Fruit fly (Drosophila melanogaster) whole organism, prepupa: ENCODE results near the gene CheB38a.

Source experiments
- Blimp-1 ChIP-seq: fragments of 200-800 bp; sonication (Bioruptor generic); optimal IDR thresholded peaks from 3 replicates; lab custom pipeline; 2017; ENCODE audit warnings: missing biosample characterization, missing genetic modification characterization, mild to moderate bottlenecking, moderate library complexity, missing genetic modification reagents
- CG10631 ChIP-seq: fragments of 200-800 bp; sonication (Bioruptor generic); optimal IDR thresholded peaks from 2 replicates; lab custom pipeline; 2016; ENCODE audit warnings: missing biosample characterization, missing genetic modification characterization
- CG11294 ChIP-seq: fragments of 200-800 bp; sonication (Bioruptor generic); IDR thresholded peaks from 2 replicates; pipeline ENCODE4 v1.3.6; 2022; ENCODE audit warnings: missing biosample characterization, missing genetic modification characterization
- CG11762 ChIP-seq: fragments of 200-800 bp; sonication (Bioruptor generic); optimal IDR thresholded peaks from 3 replicates; lab custom pipeline; 2016; ENCODE audit warnings: missing biosample characterization, missing genetic modification characterization; ENCODE audit not compliant: insufficient read depth
- CG11902 ChIP-seq: fragments of 200-800 bp; sonication (Bioruptor generic); optimal IDR thresholded peaks from 3 replicates; lab custom pipeline; 2016; ENCODE audit warnings: missing biosample characterization, missing genetic modification characterization
- CG15336 ChIP-seq: fragments of 200-800 bp; sonication (Bioruptor generic); IDR thresholded peaks from 2 replicates; pipeline ENCODE4 v1.3.6; 2022; ENCODE audit warnings: missing biosample characterization, missing genetic modification characterization
- CG1621 ChIP-seq: fragments of 200-800 bp; sonication (Bioruptor generic); optimal IDR thresholded peaks from 3 replicates; lab custom pipeline; 2018; ENCODE audit warnings: missing biosample characterization, mild to moderate bottlenecking, missing genetic modification characterization
- CG16779 ChIP-seq: fragments of 200-800 bp; sonication (Bioruptor generic); optimal IDR thresholded peaks from 3 replicates; lab custom pipeline; 2017; ENCODE audit warnings: missing biosample characterization, mild to moderate bottlenecking, missing genetic modification characterization
- CG3032 ChIP-seq: fragments of 200-800 bp; optimal IDR thresholded peaks from 2 replicates; lab custom pipeline; 2019; ENCODE audit warnings: missing biosample characterization, mild to moderate bottlenecking, missing genetic modification characterization, moderate library complexity
- CG31627 ChIP-seq: fragments of 200-800 bp; sonication (Bioruptor generic); optimal IDR thresholded peaks from 3 replicates; lab custom pipeline; 2016; ENCODE audit warnings: missing biosample characterization, missing genetic modification characterization
- CG3919 ChIP-seq: fragments of 200-800 bp; sonication (Bioruptor generic); optimal IDR thresholded peaks from 3 replicates; lab custom pipeline; 2016; ENCODE audit warnings: missing biosample characterization, missing genetic modification characterization
- CG6163 ChIP-seq: fragments of 200-800 bp; sonication (Bioruptor generic); IDR thresholded peaks from 3 replicates; pipeline ENCODE4 v1.3.6; 2022; ENCODE audit warnings: missing biosample characterization, missing genetic modification characterization
- CG6276 ChIP-seq: fragments of 200-800 bp; sonication (Bioruptor generic); optimal IDR thresholded peaks from 2 replicates; lab custom pipeline; 2017; ENCODE audit warnings: missing biosample characterization, mild to moderate bottlenecking, missing genetic modification characterization
- CG6792 ChIP-seq: fragments of 200-800 bp; sonication (Bioruptor generic); optimal IDR thresholded peaks from 3 replicates; lab custom pipeline; 2016; ENCODE audit warnings: missing biosample characterization, missing genetic modification characterization
- CG6808 ChIP-seq: fragments of 200-800 bp; sonication (Bioruptor generic); optimal IDR thresholded peaks from 3 replicates; lab custom pipeline; 2017; ENCODE audit warnings: missing biosample characterization, missing genetic modification characterization, mild to moderate bottlenecking, moderate library complexity, missing genetic modification reagents
- CG6854 ChIP-seq: fragments of 200-800 bp; sonication (Bioruptor generic); optimal IDR thresholded peaks from 2 replicates; lab custom pipeline; 2017; ENCODE audit warnings: missing biosample characterization, mild to moderate bottlenecking, missing genetic modification characterization
- CG8119 ChIP-seq: fragments of 200-800 bp; sonication (Bioruptor generic); IDR thresholded peaks from 3 replicates; pipeline ENCODE4 v1.3.6; 2022; ENCODE audit warnings: missing biosample characterization, missing genetic modification characterization
- CG8319 ChIP-seq: fragments of 200-800 bp; sonication (Bioruptor generic); optimal IDR thresholded peaks from 3 replicates; lab custom pipeline; 2016; ENCODE audit warnings: missing biosample characterization, missing genetic modification characterization
- CG9139 ChIP-seq: fragments of 200-800 bp; sonication (Bioruptor generic); optimal IDR thresholded peaks from 3 replicates; lab custom pipeline; 2017; ENCODE audit warnings: missing biosample characterization, mild to moderate bottlenecking, missing genetic modification characterization
- Eip75B ChIP-seq: fragments of 200-800 bp; sonication (Bioruptor generic); optimal IDR thresholded peaks from 3 replicates; lab custom pipeline; 2016; ENCODE audit warnings: missing biosample characterization, missing genetic modification characterization
- Eip93F ChIP-seq: fragments of 200-800 bp; sonication (Bioruptor generic); optimal IDR thresholded peaks from 2 replicates; lab custom pipeline; 2016; ENCODE audit warnings: missing biosample characterization, mild to moderate bottlenecking, missing genetic modification characterization
- Ets21C ChIP-seq: fragments of 200-800 bp; sonication (Bioruptor generic); optimal IDR thresholded peaks from 3 replicates; lab custom pipeline; 2016; ENCODE audit warnings: missing biosample characterization, missing genetic modification characterization
- Ets96B ChIP-seq: fragments of 200-800 bp; optimal IDR thresholded peaks from 2 replicates; lab custom pipeline; 2019; ENCODE audit warnings: missing biosample characterization, mild to moderate bottlenecking, missing genetic modification characterization, moderate library complexity
- Hr39 ChIP-seq: fragments of 200-800 bp; sonication (Bioruptor generic); optimal IDR thresholded peaks from 2 replicates; lab custom pipeline; 2016; ENCODE audit warnings: missing biosample characterization, missing genetic modification characterization
- Lpt ChIP-seq: fragments of 200-800 bp; sonication (Bioruptor generic); optimal IDR thresholded peaks from 3 replicates; lab custom pipeline; 2016; ENCODE audit warnings: missing biosample characterization, missing genetic modification characterization
- Met ChIP-seq: fragments of 200-800 bp; sonication (Bioruptor generic); optimal IDR thresholded peaks from 3 replicates; lab custom pipeline; 2016; ENCODE audit warnings: missing biosample characterization, missing genetic modification characterization
- OdsH ChIP-seq: fragments of 200-800 bp; sonication (Bioruptor generic); optimal IDR thresholded peaks from 3 replicates; lab custom pipeline; 2016; ENCODE audit warnings: missing biosample characterization, missing genetic modification characterization
- Smox ChIP-seq: fragments of 200-800 bp; sonication (Bioruptor generic); optimal IDR thresholded peaks from 3 replicates; lab custom pipeline; 2016; ENCODE audit warnings: missing biosample characterization, missing genetic modification characterization
- Sox102F ChIP-seq: fragments of 200-800 bp; sonication (Bioruptor generic); optimal IDR thresholded peaks from 2 replicates; lab custom pipeline; 2016; ENCODE audit warnings: missing biosample characterization, mild to moderate bottlenecking, missing genetic modification characterization
- Sox14 ChIP-seq: fragments of 200-800 bp; sonication (Bioruptor generic); optimal IDR thresholded peaks from 3 replicates; lab custom pipeline; 2016; ENCODE audit warnings: missing biosample characterization, missing genetic modification characterization
- achi ChIP-seq: fragments of 200-800 bp; sonication (Bioruptor generic); optimal IDR thresholded peaks from 3 replicates; lab custom pipeline; 2016; ENCODE audit warnings: missing biosample characterization, missing genetic modification characterization
- acj6 ChIP-seq: fragments of 200-800 bp; sonication (Bioruptor generic); optimal IDR thresholded peaks from 3 replicates; lab custom pipeline; 2016; ENCODE audit warnings: missing biosample characterization, missing genetic modification characterization
- cyc ChIP-seq: fragments of 200-800 bp; sonication (Bioruptor generic); optimal IDR thresholded peaks from 3 replicates; lab custom pipeline; 2016; ENCODE audit warnings: missing biosample characterization, missing genetic modification characterization
- dac ChIP-seq: fragments of 200-800 bp; sonication (Bioruptor generic); optimal IDR thresholded peaks from 2 replicates; lab custom pipeline; 2017; ENCODE audit warnings: missing biosample characterization, mild to moderate bottlenecking, missing genetic modification characterization
- dsx ChIP-seq: fragments of 200-800 bp; optimal IDR thresholded peaks from 3 replicates; lab custom pipeline; 2019; ENCODE audit warnings: missing biosample characterization, mild to moderate bottlenecking, missing genetic modification characterization, moderate library complexity; ENCODE audit not compliant: poor library complexity, severe bottlenecking
- eg ChIP-seq: fragments of 200-800 bp; sonication (Bioruptor generic); IDR thresholded peaks from 3 replicates; pipeline ENCODE4 v1.3.6; 2022; ENCODE audit warnings: missing biosample characterization, missing genetic modification characterization
- esn ChIP-seq: fragments of 200-800 bp; sonication (Bioruptor generic); optimal IDR thresholded peaks from 2 replicates; lab custom pipeline; 2016; ENCODE audit warnings: missing biosample characterization, mild to moderate bottlenecking, missing genetic modification characterization, moderate library complexity
- fd59A ChIP-seq: fragments of 200-800 bp; sonication (Bioruptor generic); optimal IDR thresholded peaks from 2 replicates; lab custom pipeline; 2017; ENCODE audit warnings: missing biosample characterization, mild to moderate bottlenecking, missing genetic modification characterization, missing genetic modification reagents
- fd85E ChIP-seq: fragments of 200-800 bp; sonication (Bioruptor generic); optimal IDR thresholded peaks from 3 replicates; lab custom pipeline; 2016; ENCODE audit warnings: missing biosample characterization, missing genetic modification characterization
- net ChIP-seq: fragments of 200-800 bp; sonication (Bioruptor generic); optimal IDR thresholded peaks from 3 replicates; lab custom pipeline; 2016; ENCODE audit warnings: missing biosample characterization, missing genetic modification characterization
- pdm3 ChIP-seq: fragments of 200-800 bp; sonication (Bioruptor generic); optimal IDR thresholded peaks from 3 replicates; lab custom pipeline; 2016; ENCODE audit warnings: missing biosample characterization, missing genetic modification characterization
- salr ChIP-seq, 2 experiments: fragments of 200-800 bp; sonication (Bioruptor generic); optimal IDR thresholded peaks; 3 replicates each; lab custom pipeline; 2016 to 2018; ENCODE audit warnings: missing biosample characterization in 2 of 2, missing genetic modification characterization in 2 of 2, mild to moderate bottlenecking in 1 of 2
- spab ChIP-seq: fragments of 200-800 bp; sonication (Bioruptor generic); optimal IDR thresholded peaks from 2 replicates; lab custom pipeline; 2017; ENCODE audit warnings: missing biosample characterization, mild to moderate bottlenecking, missing genetic modification characterization, missing genetic modification reagents
- ss ChIP-seq, 2 experiments: fragments of 200-800 bp; sonication (Bioruptor generic); optimal IDR thresholded peaks; 2 replicates in 1 of 2; 3 replicates in 1 of 2; lab custom pipeline; 2017 to 2018; ENCODE audit warnings: mild to moderate bottlenecking in 2 of 2, missing biosample characterization in 2 of 2, missing genetic modification characterization in 2 of 2, moderate library complexity in 1 of 2
- svp ChIP-seq: fragments of 200-800 bp; sonication (Bioruptor generic); peaks from one replicate; lab custom pipeline; 2016; ENCODE audit warnings: missing biosample characterization, missing genetic modification characterization
- topi ChIP-seq: fragments of 200-800 bp; sonication (Bioruptor generic); optimal IDR thresholded peaks from 3 replicates; lab custom pipeline; 2016; ENCODE audit warnings: missing biosample characterization, missing genetic modification characterization
- vri ChIP-seq: fragments of 200-800 bp; sonication (Bioruptor generic); optimal IDR thresholded peaks from 3 replicates; lab custom pipeline; 2016; ENCODE audit warnings: missing biosample characterization, mild to moderate bottlenecking, missing genetic modification characterization

The CheB38a gene

dm6 chr2L:20795774-20796173, 22.6 kb downstream of the CheB38a start:
- TF ChIP-seq acj6 (no peak), CG11762 (GFP tag; lab: Kevin White, UChicago) (no peak)

dm6 chr2L:20794656-20795055, 23.7 kb downstream of the CheB38a start:
- TF ChIP-seq CG6854 (GFP tag; lab: Kevin White, UChicago) (peak; percentile 53), eg (peak; percentile 35; the same call in 1 of the 3 replicates), CG6276 (GFP tag; lab: Kevin White, UChicago) (peak; percentile 11), Blimp-1 (GFP tag; lab: Kevin White, UChicago) (peak; percentile 10), acj6 (no peak), Ets96B (tag; lab: Kevin White, UChicago) (no peak)

dm6 chr2L:20793881-20794280, 24.5 kb downstream of the CheB38a start:
- TF ChIP-seq CG11902, result no peak
- TF ChIP-seq fd59A (GFP tag; lab: Kevin White, UChicago), result no peak
- TF ChIP-seq achi (GFP tag; lab: Kevin White, UChicago), result no peak
- no peak for TF ChIP-seq salr (GFP tag; optimal IDR thresholded peaks at IDR 0.05; lab: Kevin White, UChicago)
- no peak for TF ChIP-seq CG31627
- TF ChIP-seq topi (GFP tag; lab: Kevin White, UChicago), result peak; percentile 30
- peak; percentile 15 for TF ChIP-seq Met
- TF ChIP-seq Sox102F (GFP tag; lab: Kevin White, UChicago), result peak; percentile 45
- TF ChIP-seq esn (GFP tag; lab: Kevin White, UChicago), result peak; percentile 29
- TF ChIP-seq cyc, result no peak
- TF ChIP-seq fd85E (GFP tag; lab: Kevin White, UChicago), result no peak
- no peak for TF ChIP-seq Lpt
- no peak for TF ChIP-seq CG16779
- no peak for TF ChIP-seq OdsH (GFP tag; lab: Kevin White, UChicago)
- TF ChIP-seq Eip75B, result peak; percentile 3
- no peak for TF ChIP-seq net (GFP tag; lab: Kevin White, UChicago)
- TF ChIP-seq CG1621 (tag; lab: Kevin White, UChicago), result peak; percentile 1
- no peak for TF ChIP-seq CG10631 (GFP tag; lab: Kevin White, UChicago)
- peak; percentile 52 for TF ChIP-seq dsx (GFP tag; lab: Kevin White, UChicago)
- TF ChIP-seq CG11762 (GFP tag; lab: Kevin White, UChicago), result no peak
- TF ChIP-seq CG9139, result no peak
- no peak for TF ChIP-seq Smox
- peak; percentile 12 for TF ChIP-seq CG3032 (tag; lab: Kevin White, UChicago)
- TF ChIP-seq svp (GFP tag; lab: Kevin White, UChicago), result peak; percentile 70
- no peak for TF ChIP-seq spab (GFP tag; lab: Kevin White, UChicago)
- TF ChIP-seq CG6163 (GFP tag; lab: Robert Waterston, UW), result peak; percentile 58; the same call in 2 of the 3 replicates
- TF ChIP-seq CG6808 (GFP tag; lab: Kevin White, UChicago), result peak; percentile 26
- peak; percentile 20 for TF ChIP-seq vri (GFP tag; lab: Kevin White, UChicago)
- TF ChIP-seq CG8319, result peak; percentile 28
- TF ChIP-seq pdm3 (GFP tag; lab: Kevin White, UChicago), result no peak
- TF ChIP-seq eg, result peak; percentile 45; the same call in 1 of the 3 replicates
- TF ChIP-seq Sox14 (GFP tag; lab: Kevin White, UChicago), result peak; percentile 2
- no peak for TF ChIP-seq Eip93F (GFP tag; lab: Kevin White, UChicago)
- TF ChIP-seq CG6792 (GFP tag; lab: Kevin White, UChicago), result no peak
- TF ChIP-seq CG3919 (GFP tag; lab: Kevin White, UChicago), result peak; percentile 31
- TF ChIP-seq Ets96B (tag; lab: Kevin White, UChicago), result no peak
- TF ChIP-seq CG8119 (GFP tag; lab: Robert Waterston, UW), result no peak
- TF ChIP-seq acj6, result no peak
- TF ChIP-seq CG15336 (GFP tag; lab: Robert Waterston, UW), result no peak
- no peak for TF ChIP-seq CG11294 (GFP tag; lab: Robert Waterston, UW)
- peak; percentile 10 to 37 for TF ChIP-seq ss (GFP tag; optimal IDR thresholded peaks at IDR 0.05; lab: Kevin White, UChicago)
- no peak for TF ChIP-seq Hr39 (GFP tag; lab: Kevin White, UChicago)
- TF ChIP-seq CG6854 (GFP tag; lab: Kevin White, UChicago), result peak; percentile 65
- no peak for TF ChIP-seq CG6276 (GFP tag; lab: Kevin White, UChicago)
- no peak for TF ChIP-seq Ets21C (GFP tag; lab: Kevin White, UChicago)
- no peak for TF ChIP-seq dac
